Fruit fly (Drosophila melanogaster) whole organism, embryonic: ENCODE measurements around the gene CG17944.

Experiments
- Antp ChIP-seq: fragments of 200-800 bp; sonication (Bioruptor generic); optimal IDR thresholded peaks from 3 replicates; lab custom pipeline; 2016; ENCODE audit warnings: missing biosample characterization, missing genetic modification characterization
- Asciz ChIP-seq: fragments of 200-800 bp; sonication (Bioruptor generic); optimal IDR thresholded peaks from 2 replicates; lab custom pipeline; 2017; ENCODE audit warnings: missing biosample characterization, mild to moderate bottlenecking, missing genetic modification characterization, missing genetic modification reagents
- Bdp1 ChIP-seq: fragments of 200-800 bp; sonication (Bioruptor generic); optimal IDR thresholded peaks from 3 replicates; lab custom pipeline; 2016; ENCODE audit warnings: missing biosample characterization, missing genetic modification characterization
- CG10147 ChIP-seq: fragments of 200-800 bp; sonication (Bioruptor generic); optimal IDR thresholded peaks from 2 replicates; lab custom pipeline; 2019; ENCODE audit warnings: missing biosample characterization, mild to moderate bottlenecking, missing genetic modification characterization, moderate library complexity
- CG10267 ChIP-seq: fragments of 200-800 bp; sonication (Bioruptor generic); optimal IDR thresholded peaks from 2 replicates; lab custom pipeline; 2018; ENCODE audit warnings: missing biosample characterization, mild to moderate bottlenecking, missing genetic modification characterization, moderate library complexity
- CG10979 ChIP-seq: fragments of 200-800 bp; sonication (Bioruptor generic); optimal IDR thresholded peaks from 2 replicates; lab custom pipeline; 2018; ENCODE audit warnings: missing biosample characterization, mild to moderate bottlenecking, missing genetic modification characterization, moderate library complexity
- CG11456 ChIP-seq: fragments of 200-800 bp; sonication (Bioruptor generic); IDR thresholded peaks from 3 replicates; pipeline ENCODE4 v1.3.6; 2022; ENCODE audit warnings: missing biosample characterization, missing genetic modification characterization
- CG11695 ChIP-seq: fragments of 200-800 bp; sonication (Bioruptor generic); IDR thresholded peaks from 3 replicates; pipeline ENCODE4 v1.3.6; 2022; ENCODE audit warnings: missing biosample characterization, missing genetic modification characterization
- CG12104 ChIP-seq: fragments of 200-800 bp; sonication (Bioruptor generic); optimal IDR thresholded peaks from 3 replicates; lab custom pipeline; 2016; ENCODE audit warnings: missing biosample characterization, missing genetic modification characterization
- CG13287 ChIP-seq: fragments of 200-800 bp; sonication (Bioruptor generic); IDR thresholded peaks from 2 replicates; pipeline ENCODE4 v1.3.6; 2022; ENCODE audit warnings: missing biosample characterization, missing genetic modification characterization; ENCODE audit not compliant: partially characterized antibody
- CG13624 ChIP-seq: fragments of 200-800 bp; sonication (Bioruptor generic); optimal IDR thresholded peaks from 2 replicates; lab custom pipeline; 2016; ENCODE audit warnings: missing biosample characterization, missing genetic modification characterization
- CG13894 ChIP-seq: fragments of 200-800 bp; sonication (Bioruptor generic); optimal IDR thresholded peaks from 3 replicates; lab custom pipeline; 2018; ENCODE audit warnings: missing biosample characterization, mild to moderate bottlenecking, missing genetic modification characterization, moderate library complexity
- CG15601 ChIP-seq: fragments of 200-800 bp; sonication (Bioruptor generic); optimal IDR thresholded peaks from 3 replicates; lab custom pipeline; 2019; ENCODE audit warnings: missing biosample characterization, mild to moderate bottlenecking, missing genetic modification characterization, moderate library complexity
- CG2678 ChIP-seq: fragments of 200-800 bp; sonication (Bioruptor generic); optimal IDR thresholded peaks from 3 replicates; lab custom pipeline; 2019; ENCODE audit warnings: missing biosample characterization, mild to moderate bottlenecking, missing genetic modification characterization, moderate library complexity
- CG2875 ChIP-seq: fragments of 200-800 bp; sonication (Bioruptor generic); optimal IDR thresholded peaks from 2 replicates; lab custom pipeline; 2017; ENCODE audit warnings: missing biosample characterization, mild to moderate bottlenecking, missing genetic modification characterization, missing genetic modification reagents
- CG2889 ChIP-seq: fragments of 200-800 bp; sonication (Bioruptor generic); IDR thresholded peaks from 3 replicates; pipeline ENCODE4 v1.3.6; 2022; ENCODE audit warnings: missing biosample characterization, missing genetic modification characterization
- CG32532 ChIP-seq: fragments of 200-800 bp; sonication (Bioruptor generic); IDR thresholded peaks from 2 replicates; pipeline ENCODE4 v1.3.6; 2022; ENCODE audit warnings: missing biosample characterization, missing genetic modification characterization
- CG3407 ChIP-seq: fragments of 200-800 bp; sonication (Bioruptor generic); optimal IDR thresholded peaks from 2 replicates; lab custom pipeline; 2018; ENCODE audit warnings: missing biosample characterization, mild to moderate bottlenecking, missing genetic modification characterization
- CG7357 ChIP-seq: fragments of 200-800 bp; sonication (Bioruptor generic); IDR thresholded peaks from 3 replicates; pipeline ENCODE4 v1.3.6; 2022; ENCODE audit warnings: missing biosample characterization, missing genetic modification characterization
- CG7928 ChIP-seq: fragments of 200-800 bp; sonication (Bioruptor generic); optimal IDR thresholded peaks from 2 replicates; lab custom pipeline; 2017; ENCODE audit warnings: missing biosample characterization, mild to moderate bottlenecking, missing genetic modification characterization
- CG8290 ChIP-seq, 3 experiments: fragments of 200-800 bp; sonication (Bioruptor generic); optimal IDR thresholded peaks; 2 replicates each; lab custom pipeline; 2016 to 2019; ENCODE audit warnings: missing biosample characterization in 3 of 3, missing genetic modification characterization in 3 of 3, mild to moderate bottlenecking in 2 of 3, moderate library complexity in 1 of 3
- CG8359 ChIP-seq: fragments of 200-800 bp; sonication (Bioruptor generic); optimal IDR thresholded peaks from 2 replicates; lab custom pipeline; 2017; ENCODE audit warnings: missing biosample characterization, mild to moderate bottlenecking, missing genetic modification characterization, borderline replicate concordance
- CG9727 ChIP-seq: fragments of 200-800 bp; sonication (Bioruptor generic); optimal IDR thresholded peaks from 3 replicates; lab custom pipeline; 2017; ENCODE audit warnings: missing biosample characterization, mild to moderate bottlenecking, missing genetic modification characterization
- CrebB ChIP-seq: fragments of 200-800 bp; sonication (Bioruptor generic); optimal IDR thresholded peaks from 3 replicates; lab custom pipeline; 2018; ENCODE audit warnings: missing biosample characterization, mild to moderate bottlenecking, missing genetic modification characterization
- Drgx ChIP-seq: fragments of 200-800 bp; sonication (Bioruptor generic); IDR thresholded peaks from 2 replicates; pipeline ENCODE4 v1.3.6; 2022; ENCODE audit warnings: missing biosample characterization, missing genetic modification characterization
- ERR ChIP-seq: fragments of 200-800 bp; sonication (Bioruptor generic); optimal IDR thresholded peaks from 2 replicates; lab custom pipeline; 2016; ENCODE audit warnings: missing biosample characterization, missing genetic modification characterization
- Gug ChIP-seq: fragments of 200-800 bp; sonication (Bioruptor generic); IDR thresholded peaks from 4 replicates; pipeline ENCODE4 v1.3.6; 2022; ENCODE audit warnings: missing biosample characterization, missing genetic modification characterization
- HLH4C ChIP-seq: fragments of 200-800 bp; sonication (Bioruptor generic); IDR thresholded peaks from 3 replicates; pipeline ENCODE4 v1.3.6; 2022; ENCODE audit warnings: missing biosample characterization, missing genetic modification characterization; ENCODE audit not compliant: partially characterized antibody
- Hmr ChIP-seq: fragments of 200-800 bp; sonication (Bioruptor generic); optimal IDR thresholded peaks from 3 replicates; lab custom pipeline; 2017; ENCODE audit warnings: mild to moderate bottlenecking, missing biosample characterization, missing genetic modification reagents, missing genetic modification characterization
- MTF-1 ChIP-seq: fragments of 200-800 bp; sonication (Bioruptor generic); optimal IDR thresholded peaks from 2 replicates; lab custom pipeline; 2018; ENCODE audit warnings: missing biosample characterization, mild to moderate bottlenecking, missing genetic modification characterization, borderline replicate concordance
- Mad ChIP-seq: fragments of 200-800 bp; sonication (Bioruptor generic); optimal IDR thresholded peaks from 2 replicates; lab custom pipeline; 2016; ENCODE audit warnings: missing biosample characterization, missing genetic modification characterization
- Max ChIP-seq: fragments of 200-800 bp; sonication (Bioruptor generic); optimal IDR thresholded peaks from 2 replicates; lab custom pipeline; 2016; ENCODE audit warnings: missing biosample characterization, mild to moderate bottlenecking, missing genetic modification characterization
- Mes4 ChIP-seq: fragments of 200-800 bp; sonication (Bioruptor generic); optimal IDR thresholded peaks from 2 replicates; lab custom pipeline; 2016; ENCODE audit warnings: missing biosample characterization, missing genetic modification characterization
- NC2β ChIP-seq: fragments of 200-800 bp; sonication (Bioruptor generic); optimal IDR thresholded peaks from 2 replicates; lab custom pipeline; 2016; ENCODE audit warnings: missing biosample characterization, missing genetic modification characterization
- Oli ChIP-seq: fragments of 200-800 bp; sonication (Bioruptor generic); optimal IDR thresholded peaks from 2 replicates; lab custom pipeline; 2018; ENCODE audit warnings: missing biosample characterization, mild to moderate bottlenecking, missing genetic modification characterization, moderate library complexity
- ase ChIP-seq: fragments of 200-800 bp; sonication (Bioruptor generic); IDR thresholded peaks from 3 replicates; pipeline ENCODE4 v1.3.6; 2022; ENCODE audit warnings: missing biosample characterization, missing genetic modification characterization
- bsh ChIP-seq, 2 experiments: fragments of 200-800 bp; sonication (Bioruptor generic); optimal IDR thresholded peaks; 2 replicates each; lab custom pipeline; 2017 to 2018; ENCODE audit warnings: mild to moderate bottlenecking in 2 of 2, missing biosample characterization in 2 of 2, missing genetic modification characterization in 2 of 2, moderate library complexity in 1 of 2
- chif ChIP-seq, 2 experiments: fragments of 200-800 bp; sonication (Bioruptor generic); optimal IDR thresholded peaks; 3 replicates each; lab custom pipeline; 2016; ENCODE audit warnings: missing biosample characterization in 2 of 2, missing genetic modification characterization in 2 of 2
- esg ChIP-seq: fragments of 200-800 bp; sonication (Bioruptor generic); conservative IDR thresholded peaks from 2 replicates; pipeline ENCODE4 v1.3.6; 2022; ENCODE audit warnings: missing biosample characterization, missing genetic modification characterization
- gce ChIP-seq: fragments of 200-800 bp; sonication (Bioruptor generic); IDR thresholded peaks from 3 replicates; pipeline ENCODE4 v1.3.6; 2022; ENCODE audit warnings: missing biosample characterization, missing genetic modification characterization
- gem ChIP-seq: fragments of 200-800 bp; sonication (Bioruptor generic); optimal IDR thresholded peaks from 2 replicates; lab custom pipeline; 2019; ENCODE audit warnings: missing biosample characterization, mild to moderate bottlenecking, missing genetic modification characterization, moderate library complexity
- kni ChIP-seq: fragments of 200-800 bp; sonication (Bioruptor generic); optimal IDR thresholded peaks from 3 replicates; lab custom pipeline; 2017; ENCODE audit warnings: mild to moderate bottlenecking, missing biosample characterization, missing genetic modification reagents, missing genetic modification characterization
- mirr ChIP-seq: fragments of 200-800 bp; sonication (Bioruptor generic); optimal IDR thresholded peaks from 3 replicates; lab custom pipeline; 2018; ENCODE audit warnings: missing biosample characterization, mild to moderate bottlenecking, missing genetic modification characterization
- pfk ChIP-seq: fragments of 200-800 bp; sonication (Bioruptor generic); optimal IDR thresholded peaks from 2 replicates; lab custom pipeline; 2018; ENCODE audit warnings: missing biosample characterization, mild to moderate bottlenecking, missing genetic modification characterization, moderate library complexity
- schlank ChIP-seq: fragments of 200-800 bp; sonication (Bioruptor generic); optimal IDR thresholded peaks from 2 replicates; lab custom pipeline; 2018; ENCODE audit warnings: missing biosample characterization, mild to moderate bottlenecking, missing genetic modification characterization
- sna ChIP-seq: fragments of 200-800 bp; sonication (Bioruptor generic); IDR thresholded peaks from 2 replicates; pipeline ENCODE4 v1.3.6; 2022; ENCODE audit warnings: missing biosample characterization, missing genetic modification characterization; ENCODE audit not compliant: partially characterized antibody
- wor ChIP-seq: fragments of 200-800 bp; sonication (Bioruptor generic); IDR thresholded peaks from 2 replicates; pipeline ENCODE4 v1.3.6; 2022; ENCODE audit warnings: missing biosample characterization, missing genetic modification characterization
- z ChIP-seq: fragments of 200-800 bp; sonication (Bioruptor generic); IDR thresholded peaks from 3 replicates; pipeline ENCODE4 v1.3.6; 2022; ENCODE audit warnings: missing biosample characterization, missing genetic modification characterization
- zf30C ChIP-seq: fragments of 200-800 bp; sonication (Bioruptor generic); optimal IDR thresholded peaks from 3 replicates; lab custom pipeline; 2018; ENCODE audit warnings: missing biosample characterization, mild to moderate bottlenecking, missing genetic modification characterization

The CG17944 gene

dm6 chr3R:7346445-7346844 is 15.5 kb downstream of the CG17944 start, which contains the start of gene nxf4 (continued):
- TF ChIP-seq MTF-1 (GFP tag; lab: Kevin White, UChicago) (peak; percentile 41), Asciz (GFP tag; lab: Kevin White, UChicago) (no peak), HLH4C (no peak), CG10267 (peak; percentile 62), pfk (GFP tag; lab: Kevin White, UChicago) (no peak), CG32532 (GFP tag; lab: Robert Waterston, UW) (peak; percentile 84), CG9727 (GFP tag; lab: Kevin White, UChicago) (peak; percentile 52), chif (GFP tag; optimal IDR thresholded peaks at IDR 0.05; lab: Kevin White, UChicago) (peak; percentile 38 to 87), esg (GFP tag; lab: Robert Waterston, UW) (peak; percentile 28; the same call in 1 of the 2 replicates), z (GFP tag; lab: Robert Waterston, UW) (no peak), CG13894 (tag; lab: Kevin White, UChicago) (peak; percentile 34), Drgx (GFP tag; lab: Robert Waterston, UW) (no peak), mirr (peak; percentile 31), CG3407 (GFP tag; lab: Kevin White, UChicago) (peak; percentile 46), ase (GFP tag; lab: Robert Waterston, UW) (peak; percentile 65; the same call in 2 of the 3 replicates), CG2889 (GFP tag; lab: Robert Waterston, UW) (no peak), CG12104 (peak; percentile 52), CG8359 (GFP tag; lab: Kevin White, UChicago) (peak; percentile 34), schlank (tag; lab: Kevin White, UChicago) (no peak), CG2678 (tag; lab: Kevin White, UChicago) (peak; percentile 50), CG8290 (GFP tag; optimal IDR thresholded peaks at IDR 0.05; lab: Kevin White, UChicago) (peak; percentile 81), CG8290 (tag; optimal IDR thresholded peaks at IDR 0.05; lab: Kevin White, UChicago) (peak in 1 of 2 experiments; percentile 72), kni (GFP tag; lab: Kevin White, UChicago) (no peak), CG10147 (GFP tag; lab: Kevin White, UChicago) (peak; percentile 58), sna (GFP tag; lab: Robert Waterston, UW) (no peak), CG15601 (peak; percentile 63), CG2875 (GFP tag; lab: Kevin White, UChicago) (peak; percentile 2), Oli (tag; lab: Kevin White, UChicago) (peak; percentile 37), Bdp1 (GFP tag; lab: Kevin White, UChicago) (peak; percentile 67), Max (GFP tag; lab: Kevin White, UChicago) (peak; percentile 0), CG11695 (GFP tag; lab: Robert Waterston, UW) (no peak), ERR (GFP tag; lab: Kevin White, UChicago) (peak; percentile 37), CG13287 (GFP tag; lab: Robert Waterston, UW) (peak; percentile 33; the same call in 1 of the 2 replicates), gem (tag; lab: Kevin White, UChicago) (peak; percentile 76), CG7928 (no peak), CG7357 (GFP tag; lab: Robert Waterston, UW) (no peak), Mad (GFP tag; lab: Kevin White, UChicago) (peak; percentile 70), Antp (GFP tag; lab: Kevin White, UChicago) (peak; percentile 73), Mes4 (GFP tag; lab: Kevin White, UChicago) (peak; percentile 74), gce (GFP tag; lab: Robert Waterston, UW) (0 out of 3 replicates have a peak, but pooled peaks have one; percentile 49), NC2β (peak; percentile 81), Gug (GFP tag; lab: Robert Waterston, UW) (peak; percentile 52; the same call in 1 of the 4 replicates), bsh (GFP tag; optimal IDR thresholded peaks at IDR 0.05; lab: Kevin White, UChicago) (peak in 1 of 2 experiments; percentile 65), CG10979 (tag; lab: Kevin White, UChicago) (no peak), CG11456 (GFP tag; lab: Robert Waterston, UW) (peak; percentile 93), zf30C (GFP tag; lab: Kevin White, UChicago) (no peak), CG13624 (GFP tag; lab: Kevin White, UChicago) (peak; percentile 75), Hmr (GFP tag; lab: Kevin White, UChicago) (peak; percentile 79), CrebB (tag; lab: Kevin White, UChicago) (peak; percentile 9), wor (no peak; the same call in 1 of the 2 replicates)
